Worm (Caenorhabditis elegans) whole organism, L1 larva: ENCODE results near the gene pisy-1.
"Not testable (repeated sequence)": the region's sequence is repeated elsewhere in the genome, so short reads cannot be mapped to it uniquely, and the experiment has no call there.

Experiments used
- ces-1 ChIP-seq: fragments of 150-350 bp; optimal IDR thresholded peaks from 2 replicates; lab custom pipeline; 2014; ENCODE audit warnings: missing biosample characterization, missing genetic modification reagents, missing genetic modification characterization
- lin-13 ChIP-seq: fragments of 150-350 bp; optimal IDR thresholded peaks from 2 replicates; lab custom pipeline; 2014; ENCODE audit warnings: missing biosample characterization, missing genetic modification reagents, missing genetic modification characterization
- nhr-90 ChIP-seq: sonication (generic microtip); optimal IDR thresholded peaks from 2 replicates; lab custom pipeline; 2016; ENCODE audit warnings: mild to moderate bottlenecking, missing genetic modification characterization, missing compliant biosample characterization; ENCODE audit not compliant: poor library complexity

DNA sequence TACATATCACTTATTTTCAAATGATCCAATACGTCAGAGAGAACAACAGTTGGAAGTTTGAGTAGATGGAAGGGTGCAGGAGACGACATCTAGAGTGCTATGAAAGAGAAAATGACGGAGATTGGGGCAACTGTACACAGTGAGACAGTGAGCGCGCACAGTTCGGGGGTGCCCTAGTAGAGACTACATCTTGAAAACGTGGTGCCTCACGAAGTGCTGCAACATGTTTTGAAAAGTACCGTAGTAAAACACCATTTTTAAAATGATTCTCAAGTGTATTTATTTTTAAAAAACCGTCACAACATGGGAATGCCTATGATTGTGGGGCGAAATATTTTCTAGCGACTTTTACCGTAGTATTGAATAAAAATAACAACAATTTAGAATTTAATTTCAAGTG lies 15.6 kb upstream of the pisy-1 start, which contains the start of gene Y46G5A.39:
- TF ChIP-seq lin-13 (GFP tag; lab: Kevin White, UChicago); ces-1 (GFP tag; lab: Kevin White, UChicago); nhr-90 (tag; lab: Kevin White, UChicago): not testable (repeated sequence)
